Worm (Caenorhabditis elegans): ENCODE results near the gene F08F8.11.

DNA sequence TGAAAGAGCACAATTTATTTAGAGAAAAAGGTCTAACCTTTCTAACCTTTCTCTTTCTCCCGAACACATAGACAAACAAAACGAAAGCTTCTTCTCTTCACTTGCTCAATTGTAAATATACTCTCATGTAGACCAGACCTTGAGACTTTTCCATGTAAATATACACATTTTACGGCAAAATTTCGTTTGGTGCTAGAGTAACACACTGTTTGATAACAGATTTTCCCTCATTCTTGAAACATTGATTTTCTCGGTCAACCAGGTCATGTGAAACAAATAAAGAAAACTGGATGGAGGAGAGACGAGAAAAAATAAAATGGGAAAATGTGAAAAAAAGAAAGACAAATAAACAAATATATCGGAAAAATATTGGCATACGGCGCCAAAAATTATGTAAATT, 43.7 kb upstream of the F08F8.11 start:
- no peak for TF ChIP-seq pqm-1 (tag; optimal IDR thresholded peaks at IDR 0.05)
- TF ChIP-seq nhr-11 (tag; optimal IDR thresholded peaks at IDR 0.05): no peak
- no peak for TF ChIP-seq unc-55 (GFP tag; optimal IDR thresholded peaks at IDR 0.05)
- TF ChIP-seq lim-6 (tag; optimal IDR thresholded peaks at IDR 0.05): no peak
- no peak for TF ChIP-seq T23F11.4 (GFP tag; optimal IDR thresholded peaks at IDR 0.05)
- no peak for TF ChIP-seq unc-42 (tag; optimal IDR thresholded peaks at IDR 0.05)
- TF ChIP-seq ceh-22 (tag; optimal IDR thresholded peaks at IDR 0.05): no peak
